Worm (Caenorhabditis elegans) whole organism, L1 larva: ENCODE measurements around the gene T27D12.6.

Experiments used
- C04F5.9 ChIP-seq: sonication (generic microtip); optimal IDR thresholded peaks from 2 replicates; lab custom pipeline; 2016; ENCODE audit warnings: missing genetic modification characterization, missing compliant biosample characterization
- C16A3.4 ChIP-seq: fragments of 150-350 bp; optimal IDR thresholded peaks from 2 replicates; lab custom pipeline; 2014; ENCODE audit warnings: missing biosample characterization, missing genetic modification characterization
- F16B12.6 ChIP-seq: fragments of 150-350 bp; optimal IDR thresholded peaks from 2 replicates; lab custom pipeline; 2014; ENCODE audit warnings: missing biosample characterization, missing genetic modification characterization
- alr-1 ChIP-seq: fragments of 200-800 bp; sonication (Bioruptor generic); optimal IDR thresholded peaks from 2 replicates; lab custom pipeline; 2018; ENCODE audit warnings: borderline replicate concordance, mild to moderate bottlenecking, missing genetic modification characterization, missing compliant biosample characterization
- blmp-1 ChIP-seq: fragments of 150-350 bp; optimal IDR thresholded peaks from 2 replicates; lab custom pipeline; 2014; ENCODE audit warnings: missing biosample characterization, missing genetic modification characterization
- ceh-63 ChIP-seq: fragments of 200-800 bp; sonication (Bioruptor generic); optimal IDR thresholded peaks from 2 replicates; lab custom pipeline; 2018; ENCODE audit warnings: mild to moderate bottlenecking, missing genetic modification characterization, missing compliant biosample characterization
- ceh-8 ChIP-seq: fragments of 200-800 bp; sonication (Bioruptor generic); optimal IDR thresholded peaks from 2 replicates; lab custom pipeline; 2018; ENCODE audit warnings: mild to moderate bottlenecking, missing genetic modification characterization, moderate library complexity, missing compliant biosample characterization
- dsc-1 ChIP-seq: sonication (generic microtip); optimal IDR thresholded peaks from 2 replicates; lab custom pipeline; 2016; ENCODE audit warnings: mild to moderate bottlenecking, missing genetic modification characterization, missing compliant biosample characterization
- egl-13 ChIP-seq: sonication (generic microtip); optimal IDR thresholded peaks from 2 replicates; lab custom pipeline; 2016; ENCODE audit warnings: missing genotype, missing genetic modification reagents, missing genetic modification characterization, missing compliant biosample characterization
- egl-27 ChIP-seq, 2 experiments: fragments of 150-350 bp in 1 of 2; sonication (generic microtip); optimal IDR thresholded peaks; 3 replicates each; lab custom pipeline; 2017 to 2018; ENCODE audit warnings: missing biosample characterization in 2 of 2, missing genetic modification characterization in 2 of 2, missing genetic modification reagents in 2 of 2
- ets-5 ChIP-seq: fragments of 200-800 bp; sonication (Bioruptor generic); IDR thresholded peaks from 2 replicates; pipeline ENCODE4 v1.3.6; 2022; ENCODE audit warnings: missing genetic modification characterization, missing compliant biosample characterization
- fos-1 ChIP-seq: fragments of 150-350 bp; optimal IDR thresholded peaks from 2 replicates; lab custom pipeline; 2014; ENCODE audit warnings: missing biosample characterization, missing genetic modification characterization
- grh-1 ChIP-seq: fragments of 200-800 bp; sonication (Bioruptor generic); IDR thresholded peaks from 2 replicates; pipeline ENCODE4 v1.3.6; 2022; ENCODE audit warnings: missing genetic modification reagents, missing genetic modification characterization, missing compliant biosample characterization
- hpl-2 ChIP-seq: fragments of 150-350 bp; optimal IDR thresholded peaks from 2 replicates; lab custom pipeline; 2014; ENCODE audit warnings: missing biosample characterization, missing genetic modification reagents, missing genetic modification characterization
- isw-1 ChIP-seq: fragments of 200-800 bp; sonication (Bioruptor generic); IDR thresholded peaks from 2 replicates; pipeline ENCODE4 v1.3.6; 2022; ENCODE audit warnings: missing genetic modification characterization, missing compliant biosample characterization
- lin-13 ChIP-seq: fragments of 150-350 bp; optimal IDR thresholded peaks from 2 replicates; lab custom pipeline; 2014; ENCODE audit warnings: missing biosample characterization, missing genetic modification reagents, missing genetic modification characterization
- lin-35 ChIP-seq, 2 experiments: fragments of 150-350 bp; optimal IDR thresholded peaks; 2 replicates each; lab custom pipeline; 2014; ENCODE audit warnings: missing biosample characterization in 2 of 2, missing genetic modification characterization in 2 of 2, missing genetic modification reagents in 2 of 2
- lin-39 ChIP-seq: fragments of 150-350 bp; optimal IDR thresholded peaks from 2 replicates; lab custom pipeline; 2014; ENCODE audit warnings: missing biosample characterization, missing genetic modification reagents, missing genetic modification characterization
- lir-3 ChIP-seq: sonication (generic microtip); optimal IDR thresholded peaks from 2 replicates; lab custom pipeline; 2016; ENCODE audit warnings: mild to moderate bottlenecking, missing genetic modification characterization, moderate library complexity, missing compliant biosample characterization; ENCODE audit not compliant: poor library complexity
- lsy-2 ChIP-seq, 2 experiments: fragments of 150-350 bp; optimal IDR thresholded peaks; 2 replicates each; lab custom pipeline; 2014; ENCODE audit warnings: missing biosample characterization in 2 of 2, missing genetic modification characterization in 2 of 2
- mab-9 ChIP-seq: fragments of 200-800 bp; sonication (Bioruptor generic); IDR thresholded peaks from 2 replicates; pipeline ENCODE4 v1.3.6; 2022; ENCODE audit warnings: missing genetic modification reagents, missing genetic modification characterization, missing compliant biosample characterization
- mdl-1 ChIP-seq, 2 experiments: fragments of 150-350 bp; optimal IDR thresholded peaks; 2 replicates each; lab custom pipeline; 2014 to 2017; ENCODE audit warnings: missing biosample characterization in 2 of 2, missing genetic modification characterization in 2 of 2, inconsistent platforms in 1 of 2
- nhr-11 ChIP-seq: fragments of 150-350 bp; optimal IDR thresholded peaks from 2 replicates; lab custom pipeline; 2014; ENCODE audit warnings: missing biosample characterization, missing genetic modification characterization
- nhr-12 ChIP-seq: sonication (generic microtip); optimal IDR thresholded peaks from 2 replicates; lab custom pipeline; 2017; ENCODE audit warnings: missing biosample characterization, missing genetic modification characterization
- nhr-20 ChIP-seq: sonication (generic microtip); optimal IDR thresholded peaks from 2 replicates; lab custom pipeline; 2016; ENCODE audit warnings: mild to moderate bottlenecking, missing genetic modification characterization, missing compliant biosample characterization
- nhr-237 ChIP-seq: fragments of 150-350 bp; optimal IDR thresholded peaks from 2 replicates; lab custom pipeline; 2014; ENCODE audit warnings: missing biosample characterization, missing genetic modification characterization
- nhr-71 ChIP-seq: sonication (generic microtip); optimal IDR thresholded peaks from 2 replicates; lab custom pipeline; 2016; ENCODE audit warnings: mild to moderate bottlenecking, missing genetic modification characterization, moderate library complexity, missing compliant biosample characterization
- nhr-76 ChIP-seq: sonication (generic microtip); optimal IDR thresholded peaks from 2 replicates; lab custom pipeline; 2017; ENCODE audit warnings: missing biosample characterization, missing genetic modification characterization
- nhr-85 ChIP-seq: sonication (generic microtip); peaks from one replicate; lab custom pipeline; 2016; ENCODE audit warnings: missing genetic modification characterization, inconsistent platforms, missing compliant biosample characterization
- snpc-4 ChIP-seq: fragments of 150-350 bp; optimal IDR thresholded peaks from 2 replicates; lab custom pipeline; 2014; ENCODE audit warnings: missing biosample characterization, missing genetic modification characterization
- sptf-1 ChIP-seq: fragments of 150-350 bp; optimal IDR thresholded peaks from 2 replicates; lab custom pipeline; 2014; ENCODE audit warnings: missing biosample characterization, missing genetic modification characterization
- sup-37 ChIP-seq: fragments of 200-800 bp; sonication (Bioruptor generic); optimal IDR thresholded peaks from 2 replicates; lab custom pipeline; 2018; ENCODE audit warnings: mild to moderate bottlenecking, missing genetic modification characterization, missing compliant biosample characterization
- tlp-1 ChIP-seq: fragments of 150-350 bp; optimal IDR thresholded peaks from 2 replicates; lab custom pipeline; 2014; ENCODE audit warnings: missing biosample characterization, missing genetic modification characterization
- unc-130 ChIP-seq: fragments of 150-350 bp; optimal IDR thresholded peaks from 2 replicates; lab custom pipeline; 2017; ENCODE audit warnings: missing biosample characterization, missing genetic modification characterization, inconsistent platforms
- unc-98 ChIP-seq: fragments of 200-800 bp; sonication (Bioruptor generic); IDR thresholded peaks from 2 replicates; pipeline ENCODE4 v1.3.6; 2022; ENCODE audit warnings: missing genetic modification characterization, missing compliant biosample characterization
- zag-1 ChIP-seq: fragments of 150-350 bp; optimal IDR thresholded peaks from 2 replicates; lab custom pipeline; 2014; ENCODE audit warnings: missing biosample characterization, missing genetic modification characterization
- ztf-11 ChIP-seq, 2 experiments: sonication (generic microtip); optimal IDR thresholded peaks; 2 replicates each; lab custom pipeline; 2016 to 2017; ENCODE audit warnings: missing genetic modification characterization in 2 of 2, missing biosample characterization in 1 of 2, missing compliant biosample characterization in 1 of 2

The T27D12.6 gene

DNA sequence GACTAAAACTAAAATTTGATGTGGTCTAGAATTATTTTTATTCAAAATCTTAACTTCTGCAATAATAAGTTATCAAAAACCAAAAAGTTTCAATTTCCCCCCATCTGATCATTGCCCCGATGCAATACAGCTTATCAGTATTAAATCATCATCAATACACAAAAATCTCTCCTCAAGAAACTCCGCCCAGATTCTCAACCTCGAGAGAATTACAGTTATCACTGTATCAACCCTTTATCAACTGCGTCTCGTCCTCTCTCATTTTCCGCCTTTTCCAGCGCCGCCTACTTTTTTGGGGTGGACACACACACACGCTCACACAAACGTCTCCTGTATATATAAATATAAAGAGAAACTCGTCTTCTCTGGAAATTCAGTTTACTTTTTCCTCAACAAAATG lies 7.0 kb downstream of the T27D12.6 start, which contains the start of gene T27D12.1:
TSS of gene T27D12.1 (plus strand) at position 301 of the 400 bp plus-strand sequence.
- no peak for TF ChIP-seq nhr-11 (tag; lab: Kevin White, UChicago)
- TF ChIP-seq blmp-1 (tag; lab: Kevin White, UChicago), result no peak
- no peak for TF ChIP-seq sup-37 (GFP tag; lab: Kevin White, UChicago)
- TF ChIP-seq, all 84 proteins: peak for 0

DNA sequence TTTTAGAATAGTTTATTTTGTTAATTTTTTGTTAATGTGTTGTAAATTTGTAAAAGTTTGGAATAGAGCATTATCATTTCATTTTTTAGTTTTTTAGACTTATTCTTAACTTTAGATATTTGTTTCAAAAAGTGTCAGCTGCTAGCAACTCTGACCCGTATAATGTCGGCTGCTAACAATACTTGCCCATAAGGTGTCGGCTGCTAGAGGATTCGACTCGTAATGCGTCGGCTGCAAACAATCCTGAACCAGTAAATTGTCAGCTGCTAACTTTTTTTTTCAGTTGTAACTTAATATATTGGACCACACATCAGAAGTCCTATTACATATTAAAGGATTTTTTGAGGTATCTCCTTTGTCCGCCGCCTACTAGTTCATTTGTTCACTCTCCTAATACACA lies 7.5 kb downstream of the T27D12.6 start:
- no peak for TF ChIP-seq C16A3.4 (tag; lab: Kevin White, UChicago)
- peak; percentile 27 for TF ChIP-seq snpc-4 (tag; lab: Kevin White, UChicago)
- no peak for TF ChIP-seq tlp-1 (tag; lab: Kevin White, UChicago)

DNA sequence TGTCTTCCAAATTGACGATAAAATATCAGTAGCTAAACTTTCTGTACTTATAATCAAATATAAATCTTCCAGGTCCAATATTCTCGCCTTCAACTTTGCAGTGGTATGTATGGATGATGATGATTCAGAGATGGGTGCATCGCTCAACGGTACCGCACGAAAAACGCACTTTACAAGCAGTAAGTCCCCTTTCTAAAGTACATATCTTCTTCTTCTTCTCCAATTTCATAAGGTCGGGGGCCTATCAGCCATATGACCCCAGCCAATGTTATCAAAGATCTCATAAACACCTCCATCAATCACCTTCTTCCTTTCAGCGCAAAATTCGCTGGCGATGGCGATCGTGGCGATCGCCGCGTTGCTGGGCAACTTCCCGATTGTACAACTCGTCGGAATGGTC lies 8.1 kb downstream of the T27D12.6 start:
- TF ChIP-seq nhr-237 (no peak), hpl-2 (GFP tag; lab: Kevin White, UChicago) (no peak), ztf-11 (tag; optimal IDR thresholded peaks at IDR 0.05; lab: Kevin White, UChicago) (no peak), lin-39 (no peak), lin-13 (GFP tag; lab: Kevin White, UChicago) (no peak), nhr-12 (tag; lab: Kevin White, UChicago) (no peak), ets-5 (GFP tag; lab: Robert Waterston, UW) (no peak), nhr-20 (tag; lab: Kevin White, UChicago) (no peak), fos-1 (tag; lab: Kevin White, UChicago) (no peak), egl-13 (tag; lab: Kevin White, UChicago) (no peak), nhr-85 (tag; lab: Kevin White, UChicago) (peak; percentile 69), blmp-1 (tag; lab: Kevin White, UChicago) (peak; percentile 46), dsc-1 (tag; lab: Kevin White, UChicago) (no peak), sptf-1 (tag; lab: Kevin White, UChicago) (no peak), ceh-8 (GFP tag; lab: Kevin White, UChicago) (no peak), nhr-71 (tag; lab: Kevin White, UChicago) (peak; percentile 7)

DNA sequence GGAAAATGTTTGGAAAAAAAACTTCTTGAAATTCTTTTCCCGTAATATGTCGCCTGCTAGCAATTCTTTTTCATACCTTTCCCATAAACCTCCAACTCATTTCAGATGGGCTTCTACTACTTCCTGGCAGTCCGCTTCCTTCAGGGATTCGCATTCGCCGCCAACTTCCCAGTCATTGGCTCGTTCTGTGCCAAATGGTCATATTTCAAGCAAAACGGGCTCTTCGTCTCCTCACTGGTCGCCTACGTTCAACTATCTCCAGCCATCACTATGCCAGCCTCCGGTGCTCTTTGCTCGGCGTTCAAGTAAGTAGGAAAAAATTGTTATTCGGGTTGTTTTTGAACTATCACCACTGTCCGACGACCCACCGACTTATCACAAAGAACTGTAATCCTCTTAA lies 8.8 kb downstream of the T27D12.6 start:
- TF ChIP-seq egl-27 (tag; optimal IDR thresholded peaks at IDR 0.05; lab: Kevin White, UChicago), result no peak
- TF ChIP-seq lin-35 (GFP tag; optimal IDR thresholded peaks at IDR 0.05; lab: Kevin White, UChicago), result no peak
- no peak for TF ChIP-seq nhr-12 (tag; lab: Kevin White, UChicago)
- TF ChIP-seq lir-3 (tag; lab: Kevin White, UChicago), result no peak
- TF ChIP-seq C04F5.9, result no peak
- no peak for TF ChIP-seq mab-9 (GFP tag; lab: Robert Waterston, UW)
- TF ChIP-seq lsy-2 (tag; optimal IDR thresholded peaks at IDR 0.05; lab: Kevin White, UChicago), result no peak
- TF ChIP-seq zag-1 (tag; lab: Kevin White, UChicago), result no peak
- no peak for TF ChIP-seq hpl-2 (GFP tag; lab: Kevin White, UChicago)
- TF ChIP-seq mdl-1 (tag; optimal IDR thresholded peaks at IDR 0.05; lab: Kevin White, UChicago), result no peak
- no peak for TF ChIP-seq alr-1
- no peak for TF ChIP-seq unc-130 (tag; lab: Kevin White, UChicago)
- no peak for TF ChIP-seq fos-1 (tag; lab: Kevin White, UChicago)
- no peak for TF ChIP-seq F16B12.6 (tag; lab: Kevin White, UChicago)
- no peak for TF ChIP-seq grh-1 (GFP tag; lab: Robert Waterston, UW)
- TF ChIP-seq isw-1 (GFP tag; lab: Robert Waterston, UW), result no peak
- TF ChIP-seq nhr-76, result no peak
- no peak for TF ChIP-seq ceh-63
- TF ChIP-seq unc-98 (GFP tag; lab: Robert Waterston, UW), result no peak
